Fruit fly (Drosophila melanogaster) whole organism, embryonic: ENCODE results near the gene CG17221.

Experiments
- Adf1 ChIP-seq: fragments of 200-800 bp; sonication (Bioruptor generic); IDR thresholded peaks from 2 replicates; pipeline ENCODE4 v1.3.6; 2022; ENCODE audit warnings: missing biosample characterization, missing genetic modification characterization
- B-H2 ChIP-seq: fragments of 200-800 bp; sonication (Bioruptor generic); optimal IDR thresholded peaks from 2 replicates; lab custom pipeline; 2018; ENCODE audit warnings: missing biosample characterization, mild to moderate bottlenecking, missing genetic modification characterization
- CG10267 ChIP-seq: fragments of 200-800 bp; sonication (Bioruptor generic); optimal IDR thresholded peaks from 2 replicates; lab custom pipeline; 2018; ENCODE audit warnings: missing biosample characterization, mild to moderate bottlenecking, missing genetic modification characterization, moderate library complexity
- CG10543 ChIP-seq: fragments of 200-800 bp; sonication (Bioruptor generic); optimal IDR thresholded peaks from 3 replicates; lab custom pipeline; 2017; ENCODE audit warnings: missing biosample characterization, mild to moderate bottlenecking, missing genetic modification characterization, moderate library complexity
- CG10654 ChIP-seq: fragments of 200-800 bp; sonication (Bioruptor generic); optimal IDR thresholded peaks from 2 replicates; lab custom pipeline; 2016; ENCODE audit warnings: missing biosample characterization, missing genetic modification characterization
- CG11398 ChIP-seq: fragments of 200-800 bp; sonication (Bioruptor generic); optimal IDR thresholded peaks from 2 replicates; lab custom pipeline; 2016; ENCODE audit warnings: missing biosample characterization, missing genetic modification characterization
- CG11723 ChIP-seq: fragments of 200-800 bp; sonication (Bioruptor generic); optimal IDR thresholded peaks from 2 replicates; lab custom pipeline; 2017; ENCODE audit warnings: missing biosample characterization, mild to moderate bottlenecking, missing genetic modification characterization
- CG12155 ChIP-seq: fragments of 200-800 bp; sonication (Bioruptor generic); optimal IDR thresholded peaks from 3 replicates; lab custom pipeline; 2016; ENCODE audit warnings: missing biosample characterization, missing genetic modification characterization
- CG12659 ChIP-seq: fragments of 200-800 bp; sonication (Bioruptor generic); optimal IDR thresholded peaks from 3 replicates; lab custom pipeline; 2017; ENCODE audit warnings: mild to moderate bottlenecking, missing biosample characterization, missing genetic modification reagents, missing genetic modification characterization
- CG13775 ChIP-seq: fragments of 200-800 bp; sonication (Bioruptor generic); optimal IDR thresholded peaks from 3 replicates; lab custom pipeline; 2017; ENCODE audit warnings: missing biosample characterization, mild to moderate bottlenecking, missing genetic modification characterization
- CG15073 ChIP-seq: fragments of 200-800 bp; sonication (Bioruptor generic); optimal IDR thresholded peaks from 2 replicates; lab custom pipeline; 2016; ENCODE audit warnings: missing biosample characterization, missing genetic modification characterization
- CG16815 ChIP-seq: fragments of 200-800 bp; sonication (Bioruptor generic); optimal IDR thresholded peaks from 3 replicates; lab custom pipeline; 2017; ENCODE audit warnings: missing biosample characterization, mild to moderate bottlenecking, missing genetic modification characterization
- CG18619 ChIP-seq: fragments of 200-800 bp; sonication (Bioruptor generic); optimal IDR thresholded peaks from 3 replicates; lab custom pipeline; 2017; ENCODE audit warnings: missing biosample characterization, mild to moderate bottlenecking, missing genetic modification characterization
- CG2120 ChIP-seq: fragments of 200-800 bp; sonication (Bioruptor generic); optimal IDR thresholded peaks from 3 replicates; lab custom pipeline; 2016; ENCODE audit warnings: missing biosample characterization, missing genetic modification characterization
- CG2678 ChIP-seq: fragments of 200-800 bp; sonication (Bioruptor generic); optimal IDR thresholded peaks from 3 replicates; lab custom pipeline; 2019; ENCODE audit warnings: missing biosample characterization, mild to moderate bottlenecking, missing genetic modification characterization, moderate library complexity
- CG2875 ChIP-seq: fragments of 200-800 bp; sonication (Bioruptor generic); optimal IDR thresholded peaks from 2 replicates; lab custom pipeline; 2017; ENCODE audit warnings: missing biosample characterization, mild to moderate bottlenecking, missing genetic modification characterization, missing genetic modification reagents
- CG31441 ChIP-seq: fragments of 200-800 bp; sonication (Bioruptor generic); IDR thresholded peaks from 2 replicates; pipeline ENCODE4 v1.3.6; 2022; ENCODE audit warnings: missing biosample characterization, missing genetic modification characterization
- CG3407 ChIP-seq: fragments of 200-800 bp; sonication (Bioruptor generic); optimal IDR thresholded peaks from 2 replicates; lab custom pipeline; 2018; ENCODE audit warnings: missing biosample characterization, mild to moderate bottlenecking, missing genetic modification characterization
- CG3995 ChIP-seq: fragments of 200-800 bp; sonication (Bioruptor generic); optimal IDR thresholded peaks from 3 replicates; lab custom pipeline; 2016; ENCODE audit warnings: missing biosample characterization, missing genetic modification characterization
- CG6765 ChIP-seq: fragments of 200-800 bp; sonication (Bioruptor generic); optimal IDR thresholded peaks from 3 replicates; lab custom pipeline; 2017; ENCODE audit warnings: missing biosample characterization, mild to moderate bottlenecking, missing genetic modification characterization
- CG6854 ChIP-seq: fragments of 200-800 bp; sonication (Bioruptor generic); optimal IDR thresholded peaks from 3 replicates; lab custom pipeline; 2017; ENCODE audit warnings: missing biosample characterization, mild to moderate bottlenecking, missing genetic modification characterization
- CG9797 ChIP-seq: fragments of 200-800 bp; sonication (Bioruptor generic); optimal IDR thresholded peaks from 3 replicates; lab custom pipeline; 2018; ENCODE audit warnings: missing biosample characterization, mild to moderate bottlenecking, missing genetic modification characterization
- CHES-1-like ChIP-seq: fragments of 200-800 bp; sonication (Bioruptor generic); optimal IDR thresholded peaks from 2 replicates; lab custom pipeline; 2016; ENCODE audit warnings: missing biosample characterization, missing genetic modification characterization
- Dek ChIP-seq: fragments of 200-800 bp; sonication (Bioruptor generic); optimal IDR thresholded peaks from 3 replicates; lab custom pipeline; 2019; ENCODE audit warnings: missing biosample characterization, mild to moderate bottlenecking, missing genetic modification characterization, moderate library complexity
- Doc3 ChIP-seq: fragments of 200-800 bp; sonication (Bioruptor generic); IDR thresholded peaks from 3 replicates; pipeline ENCODE4 v1.3.6; 2022; ENCODE audit warnings: missing biosample characterization, missing genetic modification characterization; ENCODE audit not compliant: partially characterized antibody
- Dref ChIP-seq: fragments of 200-800 bp; sonication (Bioruptor generic); IDR thresholded peaks from 2 replicates; pipeline ENCODE4 v1.3.6; 2022; ENCODE audit warnings: missing biosample characterization, missing genetic modification characterization
- Gsc ChIP-seq: fragments of 200-800 bp; sonication (Bioruptor generic); IDR thresholded peaks from 2 replicates; pipeline ENCODE4 v1.3.6; 2022; ENCODE audit warnings: missing biosample characterization, missing genetic modification characterization
- Hand ChIP-seq: fragments of 200-800 bp; sonication (Bioruptor generic); optimal IDR thresholded peaks from 2 replicates; lab custom pipeline; 2017; ENCODE audit warnings: mild to moderate bottlenecking, missing biosample characterization, missing genetic modification reagents, missing genetic modification characterization
- Lhr ChIP-seq: fragments of 200-800 bp; sonication (Bioruptor generic); optimal IDR thresholded peaks from 3 replicates; lab custom pipeline; 2017; ENCODE audit warnings: mild to moderate bottlenecking, missing biosample characterization, missing genetic modification reagents, missing genetic modification characterization
- Lim3 ChIP-seq: fragments of 200-800 bp; sonication (Bioruptor generic); IDR thresholded peaks from 2 replicates; pipeline ENCODE4 v1.3.6; 2022; ENCODE audit warnings: missing biosample characterization, missing genetic modification characterization
- NK7.1 ChIP-seq: fragments of 200-800 bp; sonication (Bioruptor generic); optimal IDR thresholded peaks from 3 replicates; lab custom pipeline; 2016; ENCODE audit warnings: missing biosample characterization, missing genetic modification characterization
- Opbp ChIP-seq: fragments of 200-800 bp; sonication (Bioruptor generic); IDR thresholded peaks from 3 replicates; pipeline ENCODE4 v1.3.6; 2022; ENCODE audit warnings: missing biosample characterization, missing genetic modification characterization; ENCODE audit not compliant: partially characterized antibody
- Scr ChIP-seq: fragments of 200-800 bp; sonication (Bioruptor generic); IDR thresholded peaks from 2 replicates; pipeline ENCODE4 v1.3.6; 2022; ENCODE audit warnings: missing biosample characterization, missing genetic modification characterization; ENCODE audit not compliant: partially characterized antibody
- Side ChIP-seq: fragments of 200-800 bp; sonication (Bioruptor generic); optimal IDR thresholded peaks from 2 replicates; lab custom pipeline; 2016; ENCODE audit warnings: missing biosample characterization, missing genetic modification characterization
- Sry-δ ChIP-seq: fragments of 200-800 bp; sonication (Bioruptor generic); optimal IDR thresholded peaks from 2 replicates; lab custom pipeline; 2016; ENCODE audit warnings: missing biosample characterization, missing genetic modification characterization
- Ssrp ChIP-seq: fragments of 200-800 bp; sonication (Bioruptor generic); optimal IDR thresholded peaks from 2 replicates; lab custom pipeline; 2018; ENCODE audit warnings: missing biosample characterization, mild to moderate bottlenecking, missing genetic modification characterization, moderate library complexity
- az2 ChIP-seq: fragments of 200-800 bp; sonication (Bioruptor generic); optimal IDR thresholded peaks from 3 replicates; lab custom pipeline; 2016; ENCODE audit warnings: missing biosample characterization, missing genetic modification characterization
- bowl ChIP-seq: fragments of 200-800 bp; sonication (Bioruptor generic); IDR thresholded peaks from 2 replicates; pipeline ENCODE4 v1.3.6; 2022; ENCODE audit warnings: missing biosample characterization, missing genetic modification characterization
- cas ChIP-seq: fragments of 200-800 bp; sonication (Bioruptor generic); IDR thresholded peaks from 2 replicates; pipeline ENCODE4 v1.3.6; 2022; ENCODE audit warnings: missing biosample characterization, missing genetic modification characterization
- chn ChIP-seq: fragments of 200-800 bp; sonication (Bioruptor generic); optimal IDR thresholded peaks from 2 replicates; lab custom pipeline; 2016; ENCODE audit warnings: missing biosample characterization, missing genetic modification characterization
- corto ChIP-seq: fragments of 200-800 bp; sonication (Bioruptor generic); optimal IDR thresholded peaks from 2 replicates; lab custom pipeline; 2016; ENCODE audit warnings: missing biosample characterization, mild to moderate bottlenecking, missing genetic modification characterization, moderate library complexity
- crol ChIP-seq: fragments of 200-800 bp; sonication (Bioruptor generic); IDR thresholded peaks from 2 replicates; pipeline ENCODE4 v1.3.6; 2022; ENCODE audit warnings: missing biosample characterization, missing genetic modification characterization
- dimm ChIP-seq: fragments of 200-800 bp; sonication (Bioruptor generic); IDR thresholded peaks from 2 replicates; pipeline ENCODE4 v1.3.6; 2022; ENCODE audit warnings: missing biosample characterization, missing genetic modification characterization
- dm ChIP-seq: fragments of 200-800 bp; sonication (Bioruptor generic); optimal IDR thresholded peaks from 3 replicates; lab custom pipeline; 2016; ENCODE audit warnings: missing biosample characterization, missing genetic modification characterization
- jumu ChIP-seq: fragments of 200-800 bp; sonication (Bioruptor generic); optimal IDR thresholded peaks from 3 replicates; lab custom pipeline; 2016; ENCODE audit warnings: missing biosample characterization, missing genetic modification characterization
- nau ChIP-seq: fragments of 200-800 bp; sonication (Bioruptor generic); optimal IDR thresholded peaks from 3 replicates; lab custom pipeline; 2017; ENCODE audit warnings: missing biosample characterization, mild to moderate bottlenecking, missing genetic modification characterization, missing genetic modification reagents
- slbo ChIP-seq: fragments of 200-800 bp; sonication (Bioruptor generic); IDR thresholded peaks from 2 replicates; pipeline ENCODE4 v1.3.6; 2022; ENCODE audit warnings: missing biosample characterization, missing genetic modification characterization
- stc ChIP-seq: fragments of 200-800 bp; sonication (Bioruptor generic); IDR thresholded peaks from 2 replicates; pipeline ENCODE4 v1.3.6; 2022; ENCODE audit warnings: missing biosample characterization, missing genetic modification characterization
- tll ChIP-seq, 2 experiments: fragments of 200-800 bp in 1 of 2; fragments of >200 bp in 1 of 2; sonication (Bioruptor generic) in 1 of 2; optimal IDR thresholded peaks; 2 replicates each; lab custom pipeline; 2017 to 2019; ENCODE audit warnings: missing biosample characterization in 2 of 2, missing genetic modification characterization in 2 of 2, mild to moderate bottlenecking in 1 of 2, moderate library complexity in 1 of 2

CG17221 gene

DNA sequence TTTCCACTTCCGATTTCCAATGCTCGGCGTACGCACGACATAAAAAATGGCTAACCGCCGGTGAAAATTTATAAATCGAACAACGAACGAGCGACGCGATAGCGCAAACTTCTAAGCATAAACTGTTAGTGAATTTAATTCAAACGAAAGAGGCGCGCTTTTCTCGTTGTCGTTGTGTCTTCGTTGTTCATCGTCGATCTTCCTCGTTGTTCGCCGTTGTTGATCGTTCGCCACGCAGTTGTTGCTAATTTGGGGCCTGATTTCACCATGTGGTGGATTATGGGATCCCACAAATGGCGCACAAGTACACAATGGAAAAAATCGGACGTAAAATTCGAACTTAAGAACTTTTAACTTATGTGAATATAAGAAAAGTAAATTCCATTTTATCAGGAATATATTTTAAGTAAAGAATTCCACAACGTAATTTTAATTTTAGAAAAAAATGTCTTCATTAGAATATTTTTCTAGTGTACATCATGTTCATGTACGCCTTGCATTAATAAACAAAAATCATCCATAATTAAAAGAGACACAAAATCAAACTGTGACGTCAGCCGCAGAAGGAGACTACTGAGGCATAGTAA is 46.6 kb downstream of the CG17221 start (continued):
- TF ChIP-seq CG10543 (GFP tag; lab: Kevin White, UChicago) = peak; percentile 51
- TF ChIP-seq CG6854 = peak; percentile 67
- TF ChIP-seq CG18619 (GFP tag; lab: Kevin White, UChicago) = peak; percentile 59
- TF ChIP-seq CG13775 (GFP tag; lab: Kevin White, UChicago) = peak; percentile 51
- no peak for TF ChIP-seq Opbp (GFP tag; lab: Robert Waterston, UW)
- TF ChIP-seq NK7.1 (GFP tag; lab: Kevin White, UChicago) = peak; percentile 38
- no peak for TF ChIP-seq Dref (GFP tag; lab: Robert Waterston, UW)
- TF ChIP-seq CG11723 (GFP tag; lab: Kevin White, UChicago) = peak; percentile 12
- peak; percentile 85 for TF ChIP-seq slbo (GFP tag; lab: Robert Waterston, UW)
- TF ChIP-seq CG12659 (GFP tag; lab: Kevin White, UChicago) = peak; percentile 77
- TF ChIP-seq corto (GFP tag; lab: Kevin White, UChicago) = no peak
- peak; percentile 19 for TF ChIP-seq nau (GFP tag; lab: Kevin White, UChicago)
- peak; percentile 19 for TF ChIP-seq CG16815 (GFP tag; lab: Kevin White, UChicago)
- TF ChIP-seq CG2875 (GFP tag; lab: Kevin White, UChicago) = peak; percentile 6
- TF ChIP-seq Gsc (GFP tag; lab: Robert Waterston, UW) = no peak
- peak; percentile 69 for TF ChIP-seq Dek (tag; lab: Kevin White, UChicago)
- peak; percentile 4 for TF ChIP-seq Sry-δ
- no peak for TF ChIP-seq B-H2 (GFP tag; lab: Kevin White, UChicago)
- peak; percentile 41 for TF ChIP-seq CG3407 (GFP tag; lab: Kevin White, UChicago)
- no peak for TF ChIP-seq dimm (GFP tag; lab: Robert Waterston, UW)
- peak; percentile 38 for TF ChIP-seq CG10654 (GFP tag; lab: Kevin White, UChicago)
- TF ChIP-seq Side (GFP tag; lab: Kevin White, UChicago) = peak; percentile 25
- TF ChIP-seq Adf1 = peak; percentile 42
- peak; percentile 81 for TF ChIP-seq CG31441 (GFP tag; lab: Robert Waterston, UW)
- TF ChIP-seq CG2120 (GFP tag; lab: Kevin White, UChicago) = peak; percentile 87
- TF ChIP-seq jumu = no peak
- TF ChIP-seq CG12155 = peak; percentile 63
- peak; percentile 47 for TF ChIP-seq az2 (GFP tag; lab: Kevin White, UChicago)
- TF ChIP-seq Lhr (GFP tag; lab: Kevin White, UChicago) = no peak
- TF ChIP-seq crol (GFP tag; lab: Robert Waterston, UW) = no peak
- TF ChIP-seq tll (GFP tag; optimal IDR thresholded peaks at IDR 0.05; lab: Kevin White, UChicago) = no peak
- TF ChIP-seq CHES-1-like (GFP tag; lab: Kevin White, UChicago) = peak; percentile 15
- no peak for TF ChIP-seq Doc3 (GFP tag; lab: Robert Waterston, UW)
- TF ChIP-seq CG2678 = peak; percentile 86
- TF ChIP-seq CG10267 (tag; lab: Kevin White, UChicago) = peak; percentile 65
- no peak for TF ChIP-seq Lim3 (GFP tag; lab: Robert Waterston, UW)
- TF ChIP-seq CG9797 (GFP tag; lab: Kevin White, UChicago) = no peak
- peak; percentile 65 for TF ChIP-seq CG6765 (GFP tag; lab: Kevin White, UChicago)
- peak; percentile 44; the same call in 1 of the 2 replicates for TF ChIP-seq stc (GFP tag; lab: Robert Waterston, UW)
- TF ChIP-seq Hand (GFP tag; lab: Kevin White, UChicago) = peak; percentile 35
- no peak for TF ChIP-seq CG15073
- TF ChIP-seq Scr (GFP tag; lab: Robert Waterston, UW) = no peak
- peak; percentile 43 for TF ChIP-seq Ssrp (tag; lab: Kevin White, UChicago)
- peak; percentile 37 for TF ChIP-seq chn (GFP tag; lab: Kevin White, UChicago)
- peak; percentile 44; the same call in 1 of the 2 replicates for TF ChIP-seq bowl (GFP tag; lab: Robert Waterston, UW)
- peak; percentile 43; the same call in 1 of the 2 replicates for TF ChIP-seq cas
- TF ChIP-seq CG3995 = no peak
- no peak for TF ChIP-seq dm
- TF ChIP-seq CG11398 (GFP tag; lab: Kevin White, UChicago) = no peak
